Fruit fly (Drosophila melanogaster) whole organism, embryonic: ENCODE measurements around the gene Srg3.

Source experiments
- BEAF-32 ChIP-seq: fragments of 200-800 bp; sonication (Bioruptor generic); optimal IDR thresholded peaks from 3 replicates; lab custom pipeline; 2017; ENCODE audit warnings: missing biosample characterization, missing genetic modification characterization, mild to moderate bottlenecking, moderate library complexity, missing genetic modification reagents
- Bdp1 ChIP-seq: fragments of 200-800 bp; sonication (Bioruptor generic); optimal IDR thresholded peaks from 3 replicates; lab custom pipeline; 2016; ENCODE audit warnings: missing biosample characterization, missing genetic modification characterization
- CG10147 ChIP-seq: fragments of 200-800 bp; sonication (Bioruptor generic); optimal IDR thresholded peaks from 2 replicates; lab custom pipeline; 2019; ENCODE audit warnings: missing biosample characterization, mild to moderate bottlenecking, missing genetic modification characterization, moderate library complexity
- CG10321 ChIP-seq: fragments of 200-800 bp; sonication (Bioruptor generic); IDR thresholded peaks from 2 replicates; pipeline ENCODE4 v1.3.6; 2022; ENCODE audit warnings: missing biosample characterization, missing genetic modification characterization
- CG10431 ChIP-seq: fragments of 200-800 bp; sonication (Bioruptor generic); optimal IDR thresholded peaks from 3 replicates; lab custom pipeline; 2018; ENCODE audit warnings: missing biosample characterization, mild to moderate bottlenecking, missing genetic modification characterization
- CG12071 ChIP-seq: fragments of 200-800 bp; sonication (Bioruptor generic); optimal IDR thresholded peaks from 3 replicates; lab custom pipeline; 2018; ENCODE audit warnings: missing biosample characterization, mild to moderate bottlenecking, missing genetic modification characterization
- CG12155 ChIP-seq: fragments of 200-800 bp; sonication (Bioruptor generic); optimal IDR thresholded peaks from 3 replicates; lab custom pipeline; 2016; ENCODE audit warnings: missing biosample characterization, missing genetic modification characterization
- CG1233 ChIP-seq: fragments of 200-800 bp; sonication (Bioruptor generic); optimal IDR thresholded peaks from 4 replicates; lab custom pipeline; 2018; ENCODE audit warnings: missing biosample characterization, mild to moderate bottlenecking, missing genetic modification characterization
- CG13624 ChIP-seq: fragments of 200-800 bp; sonication (Bioruptor generic); optimal IDR thresholded peaks from 2 replicates; lab custom pipeline; 2016; ENCODE audit warnings: missing biosample characterization, missing genetic modification characterization
- CG14441 ChIP-seq: fragments of 200-800 bp; sonication (Bioruptor generic); IDR thresholded peaks from 2 replicates; pipeline ENCODE4 v1.3.6; 2022; ENCODE audit warnings: missing biosample characterization, missing genetic modification characterization
- CG3163 ChIP-seq: fragments of 200-800 bp; sonication (Bioruptor generic); optimal IDR thresholded peaks from 3 replicates; lab custom pipeline; 2016; ENCODE audit warnings: missing biosample characterization, missing genetic modification characterization
- CG34224 ChIP-seq: fragments of 200-800 bp; sonication (Bioruptor generic); IDR thresholded peaks from 3 replicates; pipeline ENCODE4 v1.3.6; 2022; ENCODE audit warnings: missing biosample characterization, missing genetic modification characterization; ENCODE audit not compliant: partially characterized antibody
- CG43689 ChIP-seq: fragments of 200-800 bp; sonication (Bioruptor generic); IDR thresholded peaks from 2 replicates; pipeline ENCODE4 v1.3.6; 2022; ENCODE audit warnings: missing biosample characterization, missing genetic modification characterization
- CG4617 ChIP-seq: fragments of 200-800 bp; sonication (Bioruptor generic); optimal IDR thresholded peaks from 3 replicates; lab custom pipeline; 2016; ENCODE audit warnings: missing biosample characterization, missing genetic modification characterization, borderline replicate concordance
- CG6272 ChIP-seq: fragments of 200-800 bp; sonication (Bioruptor generic); IDR thresholded peaks from 2 replicates; pipeline ENCODE4 v1.3.6; 2022; ENCODE audit warnings: missing biosample characterization, missing genetic modification characterization
- CG7357 ChIP-seq: fragments of 200-800 bp; sonication (Bioruptor generic); IDR thresholded peaks from 3 replicates; pipeline ENCODE4 v1.3.6; 2022; ENCODE audit warnings: missing biosample characterization, missing genetic modification characterization
- CG7372 ChIP-seq: fragments of 200-800 bp; sonication (Bioruptor generic); IDR thresholded peaks from 2 replicates; pipeline ENCODE4 v1.3.6; 2022; ENCODE audit warnings: missing biosample characterization, missing genetic modification characterization
- CG7745 ChIP-seq: fragments of 200-800 bp; sonication (Bioruptor generic); optimal IDR thresholded peaks from 2 replicates; lab custom pipeline; 2018; ENCODE audit warnings: missing biosample characterization, mild to moderate bottlenecking, missing genetic modification characterization, moderate library complexity
- CG8478 ChIP-seq: fragments of >200 bp; optimal IDR thresholded peaks from 2 replicates; lab custom pipeline; 2018
- Eip74EF ChIP-seq, 2 experiments: fragments of 200-800 bp in 1 of 2; fragments of >200 bp in 1 of 2; sonication (Bioruptor generic) in 1 of 2; optimal IDR thresholded peaks; 2 replicates each; lab custom pipeline; 2017 to 2019; ENCODE audit warnings: missing biosample characterization in 2 of 2, missing genetic modification characterization in 2 of 2, mild to moderate bottlenecking in 1 of 2, moderate library complexity in 1 of 2
- Elba2 ChIP-seq: fragments of 200-800 bp; sonication (Bioruptor generic); optimal IDR thresholded peaks from 3 replicates; lab custom pipeline; 2016; ENCODE audit warnings: missing biosample characterization, missing genetic modification characterization
- GATAe ChIP-seq: fragments of 200-800 bp; sonication (Bioruptor generic); conservative IDR thresholded peaks from 2 replicates; pipeline ENCODE4 v1.3.6; 2022; ENCODE audit warnings: missing biosample characterization, missing genetic modification characterization
- H15 ChIP-seq: fragments of 200-800 bp; sonication (Bioruptor generic); IDR thresholded peaks from 3 replicates; pipeline ENCODE4 v1.3.6; 2022; ENCODE audit warnings: missing biosample characterization, missing genetic modification characterization
- Hey ChIP-seq: fragments of 200-800 bp; sonication (Bioruptor generic); optimal IDR thresholded peaks from 3 replicates; lab custom pipeline; 2018; ENCODE audit warnings: missing biosample characterization, mild to moderate bottlenecking, missing genetic modification characterization
- Jarid2 ChIP-seq: fragments of 200-800 bp; sonication (Bioruptor generic); optimal IDR thresholded peaks from 3 replicates; lab custom pipeline; 2017; ENCODE audit warnings: mild to moderate bottlenecking, missing biosample characterization, missing genetic modification reagents, missing genetic modification characterization
- Max ChIP-seq: fragments of 200-800 bp; sonication (Bioruptor generic); optimal IDR thresholded peaks from 2 replicates; lab custom pipeline; 2016; ENCODE audit warnings: missing biosample characterization, mild to moderate bottlenecking, missing genetic modification characterization
- Mrtf ChIP-seq: fragments of 200-800 bp; sonication (Bioruptor generic); IDR thresholded peaks from 3 replicates; pipeline ENCODE4 v1.3.6; 2022; ENCODE audit warnings: missing biosample characterization, missing genetic modification characterization
- Spps ChIP-seq: fragments of 200-800 bp; sonication (Bioruptor generic); optimal IDR thresholded peaks from 2 replicates; lab custom pipeline; 2018; ENCODE audit warnings: missing biosample characterization, mild to moderate bottlenecking, missing genetic modification characterization
- Stat92E ChIP-seq, 3 experiments: fragments of >200 bp in 2 of 3; fragments of 200-800 bp in 1 of 3; sonication (Bioruptor generic) in 1 of 3; optimal IDR thresholded peaks; 2 replicates each; lab custom pipeline; 2017 to 2019; ENCODE audit warnings: missing biosample characterization in 3 of 3, missing genetic modification characterization in 3 of 3, mild to moderate bottlenecking in 1 of 3, moderate library complexity in 1 of 3
- ab ChIP-seq: fragments of 200-800 bp; sonication (Bioruptor generic); optimal IDR thresholded peaks from 2 replicates; lab custom pipeline; 2016; ENCODE audit warnings: missing biosample characterization, missing genetic modification characterization
- abd-A ChIP-seq: fragments of 200-800 bp; sonication (Bioruptor generic); optimal IDR thresholded peaks from 3 replicates; lab custom pipeline; 2019; ENCODE audit warnings: missing biosample characterization, mild to moderate bottlenecking, missing genetic modification characterization, moderate library complexity
- chif ChIP-seq, 2 experiments: fragments of 200-800 bp; sonication (Bioruptor generic); optimal IDR thresholded peaks; 3 replicates each; lab custom pipeline; 2016; ENCODE audit warnings: missing biosample characterization in 2 of 2, missing genetic modification characterization in 2 of 2
- croc ChIP-seq: fragments of 200-800 bp; sonication (Bioruptor generic); conservative IDR thresholded peaks from 3 replicates; pipeline ENCODE4 v1.3.6; 2022; ENCODE audit warnings: missing biosample characterization, missing genetic modification characterization
- ewg ChIP-seq: fragments of 200-800 bp; sonication (Bioruptor generic); optimal IDR thresholded peaks from 3 replicates; lab custom pipeline; 2017; ENCODE audit warnings: mild to moderate bottlenecking, missing biosample characterization, missing genetic modification reagents, missing genetic modification characterization
- ftz-f1 ChIP-seq: fragments of 200-800 bp; sonication (Bioruptor generic); optimal IDR thresholded peaks from 2 replicates; lab custom pipeline; 2016; ENCODE audit warnings: missing biosample characterization, missing genetic modification characterization
- fu2 ChIP-seq: fragments of 200-800 bp; sonication (Bioruptor generic); optimal IDR thresholded peaks from 2 replicates; lab custom pipeline; 2016; ENCODE audit warnings: missing biosample characterization, missing genetic modification characterization
- grn ChIP-seq: fragments of 200-800 bp; sonication (Bioruptor generic); optimal IDR thresholded peaks from 3 replicates; lab custom pipeline; 2017; ENCODE audit warnings: missing biosample characterization, missing genetic modification characterization
- jigr1 ChIP-seq: fragments of 200-800 bp; sonication (Bioruptor generic); IDR thresholded peaks from 3 replicates; pipeline ENCODE4 v1.3.6; 2022; ENCODE audit warnings: missing biosample characterization, missing genetic modification characterization
- kni ChIP-seq: fragments of 200-800 bp; sonication (Bioruptor generic); optimal IDR thresholded peaks from 3 replicates; lab custom pipeline; 2017; ENCODE audit warnings: mild to moderate bottlenecking, missing biosample characterization, missing genetic modification reagents, missing genetic modification characterization
- knrl ChIP-seq: fragments of 200-800 bp; sonication (Bioruptor generic); IDR thresholded peaks from 3 replicates; pipeline ENCODE4 v1.3.6; 2022; ENCODE audit warnings: missing biosample characterization, missing genetic modification characterization; ENCODE audit not compliant: partially characterized antibody
- pita ChIP-seq: fragments of 200-800 bp; sonication (Bioruptor generic); optimal IDR thresholded peaks from 2 replicates; lab custom pipeline; 2017; ENCODE audit warnings: missing biosample characterization, mild to moderate bottlenecking, missing genetic modification characterization
- ranshi ChIP-seq: fragments of 200-800 bp; sonication (Bioruptor generic); IDR thresholded peaks from 2 replicates; pipeline ENCODE4 v1.3.6; 2022; ENCODE audit warnings: missing biosample characterization, missing genetic modification characterization
- scrt ChIP-seq: fragments of 200-800 bp; sonication (Bioruptor generic); optimal IDR thresholded peaks from 2 replicates; lab custom pipeline; 2018; ENCODE audit warnings: missing biosample characterization, mild to moderate bottlenecking, missing genetic modification characterization, moderate library complexity
- sens-2 ChIP-seq: fragments of 200-800 bp; sonication (Bioruptor generic); IDR thresholded peaks from 2 replicates; pipeline ENCODE4 v1.3.6; 2022; ENCODE audit warnings: missing biosample characterization, missing genetic modification characterization
- sqz ChIP-seq: fragments of 200-800 bp; sonication (Bioruptor generic); optimal IDR thresholded peaks from 3 replicates; lab custom pipeline; 2018; ENCODE audit warnings: missing biosample characterization, mild to moderate bottlenecking, missing genetic modification characterization
- tll ChIP-seq, 2 experiments: fragments of 200-800 bp in 1 of 2; fragments of >200 bp in 1 of 2; sonication (Bioruptor generic) in 1 of 2; optimal IDR thresholded peaks; 2 replicates each; lab custom pipeline; 2017 to 2019; ENCODE audit warnings: missing biosample characterization in 2 of 2, missing genetic modification characterization in 2 of 2, mild to moderate bottlenecking in 1 of 2, moderate library complexity in 1 of 2
- ttk ChIP-seq: fragments of 200-800 bp; sonication (Bioruptor generic); IDR thresholded peaks from 2 replicates; pipeline ENCODE4 v2.1.2; 2022; ENCODE audit warnings: missing biosample characterization, missing genetic modification characterization
- wdn ChIP-seq: fragments of 200-800 bp; sonication (Bioruptor generic); IDR thresholded peaks from 2 replicates; pipeline ENCODE4 v1.3.6; 2022; ENCODE audit warnings: missing biosample characterization, missing genetic modification characterization
- yki ChIP-seq: fragments of >200 bp; optimal IDR thresholded peaks from 3 replicates; lab custom pipeline; 2018
- zf30C ChIP-seq: fragments of 200-800 bp; sonication (Bioruptor generic); optimal IDR thresholded peaks from 3 replicates; lab custom pipeline; 2018; ENCODE audit warnings: missing biosample characterization, mild to moderate bottlenecking, missing genetic modification characterization

Gene Srg3

DNA sequence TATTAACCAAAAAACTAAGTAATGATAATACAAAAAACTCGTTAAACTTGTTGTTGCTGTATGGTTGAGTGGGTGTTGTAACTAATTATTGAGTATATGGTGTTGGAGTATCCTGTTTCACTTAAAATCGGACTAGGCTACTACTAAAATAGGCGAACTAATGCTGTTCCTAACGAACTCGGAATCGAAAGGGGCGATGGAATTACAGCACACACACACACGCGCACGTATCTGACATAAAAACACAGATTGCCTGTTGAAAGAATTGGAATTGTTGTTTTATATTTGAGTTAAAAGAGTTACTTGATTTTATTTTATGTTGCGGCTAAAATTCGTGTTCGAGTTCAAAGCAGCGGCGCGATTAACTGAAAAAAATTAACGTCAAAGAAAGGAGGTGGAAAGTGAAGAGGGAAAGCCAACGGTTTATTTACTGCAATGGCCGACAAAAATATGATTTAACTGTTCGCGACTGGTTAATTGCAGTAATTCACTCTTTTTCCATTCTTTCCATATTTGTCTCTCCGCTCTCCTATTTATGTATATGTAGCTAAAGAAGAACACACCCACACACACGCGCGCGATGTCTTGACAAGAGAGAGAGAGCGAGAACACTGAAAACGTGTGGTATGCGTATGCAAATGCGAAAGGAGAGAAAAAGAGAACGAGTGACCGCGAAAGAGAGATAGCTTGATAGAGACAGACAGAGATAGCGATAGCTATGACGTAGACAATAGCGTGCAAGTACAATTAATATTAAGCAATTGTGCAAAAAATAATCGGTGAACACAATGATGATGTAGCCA, 41.5 kb upstream of the Srg3 start (continued):
- TF ChIP-seq CG1233 (GFP tag; lab: Kevin White, UChicago) (no peak), BEAF-32 (GFP tag; lab: Kevin White, UChicago) (no peak), jigr1 (GFP tag; lab: Robert Waterston, UW) (no peak), Max (GFP tag; lab: Kevin White, UChicago) (no peak), CG34224 (GFP tag; lab: Robert Waterston, UW) (peak; percentile 7; the same call in 1 of the 3 replicates), ab (GFP tag; lab: Kevin White, UChicago) (no peak), zf30C (no peak), Bdp1 (no peak), CG3163 (GFP tag; lab: Kevin White, UChicago) (no peak), pita (no peak), CG12071 (GFP tag; lab: Kevin White, UChicago) (no peak), ttk (no peak), fu2 (GFP tag; lab: Kevin White, UChicago) (no peak), chif (GFP tag; optimal IDR thresholded peaks at IDR 0.05; lab: Kevin White, UChicago) (no peak), CG13624 (GFP tag; lab: Kevin White, UChicago) (no peak), tll (GFP tag; optimal IDR thresholded peaks at IDR 0.05; lab: Kevin White, UChicago) (no peak), CG7372 (GFP tag; lab: Robert Waterston, UW) (no peak), CG7357 (GFP tag; lab: Robert Waterston, UW) (no peak), grn (no peak), ewg (GFP tag; lab: Kevin White, UChicago) (no peak), yki (lab: Kevin White, UChicago) (peak; percentile 55), Hey (tag; lab: Kevin White, UChicago) (no peak), sens-2 (GFP tag; lab: Robert Waterston, UW) (no peak), Spps (tag; lab: Kevin White, UChicago) (no peak), sqz (GFP tag; lab: Kevin White, UChicago) (peak; percentile 22), CG43689 (GFP tag; lab: Robert Waterston, UW) (no peak), CG8478 (lab: Kevin White, UChicago) (no peak), H15 (GFP tag; lab: Robert Waterston, UW) (no peak), wdn (GFP tag; lab: Robert Waterston, UW) (no peak), CG4617 (GFP tag; lab: Kevin White, UChicago) (no peak), CG10431 (GFP tag; lab: Kevin White, UChicago) (no peak), CG7745 (tag; lab: Kevin White, UChicago) (no peak), CG12155 (GFP tag; lab: Kevin White, UChicago) (no peak), CG14441 (GFP tag; lab: Robert Waterston, UW) (no peak), croc (GFP tag; lab: Robert Waterston, UW) (no peak), abd-A (tag; lab: Kevin White, UChicago) (no peak), CG6272 (GFP tag; lab: Robert Waterston, UW) (no peak), kni (GFP tag; lab: Kevin White, UChicago) (peak; percentile 39), GATAe (GFP tag; lab: Robert Waterston, UW) (no peak), CG10147 (no peak), ftz-f1 (no peak), Jarid2 (no peak), ranshi (no peak), Elba2 (GFP tag; lab: Kevin White, UChicago) (no peak), knrl (GFP tag; lab: Robert Waterston, UW) (no peak), CG10321 (peak; percentile 58; the same call in 1 of the 2 replicates), Eip74EF (GFP tag; optimal IDR thresholded peaks at IDR 0.05; lab: Kevin White, UChicago) (no peak), Stat92E (GFP tag; optimal IDR thresholded peaks at IDR 0.05; lab: Kevin White, UChicago) (no peak), scrt (GFP tag; lab: Kevin White, UChicago) (no peak), Mrtf (GFP tag; lab: Robert Waterston, UW) (no peak)
